Fruit fly (Drosophila melanogaster): ENCODE measurements around the gene CG33322.

CG33322 gene

DNA sequence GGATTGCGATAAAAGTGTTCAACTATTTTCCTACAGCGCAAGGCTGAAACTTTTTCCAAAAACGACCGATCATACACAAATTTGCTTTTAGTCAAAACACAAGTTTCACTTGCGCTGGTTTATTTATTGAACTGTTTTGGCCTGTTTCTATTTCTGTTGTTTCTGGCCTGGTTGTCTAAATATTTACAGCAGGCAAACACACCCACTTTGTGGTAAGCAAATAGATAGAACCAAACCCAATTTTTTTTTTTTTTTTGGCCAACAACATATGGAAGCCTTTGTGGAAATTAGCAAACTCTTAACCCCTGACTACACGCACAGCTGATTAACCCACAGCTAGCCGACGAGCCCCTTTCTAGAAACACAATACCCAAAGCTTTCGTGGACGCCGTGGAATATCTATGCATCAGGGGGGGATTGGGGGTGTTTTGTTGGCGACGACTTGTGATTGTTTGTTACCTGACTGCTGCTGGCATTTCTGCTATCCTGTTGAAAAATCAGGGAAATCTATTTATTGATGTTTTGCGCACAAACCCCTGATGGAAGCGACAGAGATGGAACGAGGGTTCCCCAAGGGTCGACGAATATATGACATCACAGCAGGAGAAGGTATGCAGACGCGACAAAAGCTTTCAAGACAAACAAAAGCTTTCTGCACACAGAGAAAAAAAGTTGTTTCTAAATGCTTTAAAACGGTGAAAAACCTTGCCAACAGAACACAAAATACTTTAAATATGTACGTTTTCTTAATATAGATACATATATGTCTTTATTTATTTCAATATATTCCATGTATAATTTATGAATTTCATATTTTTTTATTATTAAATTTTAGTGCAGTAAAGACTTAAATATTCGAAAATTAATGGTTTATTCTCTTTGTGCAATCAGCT is 8.2 kb downstream of the CG33322 start (continued):
- TF ChIP-seq sd (tag; optimal IDR thresholded peaks at IDR 0.05): peak; percentile 25
- TF ChIP-seq knrl (GFP tag; IDR thresholded peaks at IDR 0.05; ENCODE audit: partially characterized antibody): no peak
- peak; percentile 55 for TF ChIP-seq Asciz (GFP tag; optimal IDR thresholded peaks at IDR 0.05)
- TF ChIP-seq CG11504 (tag; optimal IDR thresholded peaks at IDR 0.05): peak; percentile 70
- TF ChIP-seq bsh (GFP tag; optimal IDR thresholded peaks at IDR 0.05): peak in 1 of 2 experiments; percentile 36
- peak; percentile 50 for TF ChIP-seq Nf-YC (tag; optimal IDR thresholded peaks at IDR 0.05)
- TF ChIP-seq ind (GFP tag; optimal IDR thresholded peaks at IDR 0.05): peak; percentile 34
- peak; percentile 59; the same call in 1 of the 2 replicates for TF ChIP-seq Drgx (GFP tag; IDR thresholded peaks at IDR 0.05)
- no peak for TF ChIP-seq aop (GFP tag; IDR thresholded peaks at IDR 0.05)
- peak; percentile 15 for TF ChIP-seq CG14965 (GFP tag; optimal IDR thresholded peaks at IDR 0.05; ENCODE audit: borderline replicate concordance)
- peak in 1 of 2 experiments; percentile 3 for TF ChIP-seq chif (GFP tag; optimal IDR thresholded peaks at IDR 0.05)
- TF ChIP-seq row (GFP tag; IDR thresholded peaks at IDR 0.05): peak; percentile 85
- no peak for TF ChIP-seq Dll (GFP tag; IDR thresholded peaks at IDR 0.05; ENCODE audit: partially characterized antibody)
- TF ChIP-seq phol (tag; optimal IDR thresholded peaks at IDR 0.05): peak; percentile 44
- TF ChIP-seq tup (GFP tag; optimal IDR thresholded peaks at IDR 0.05): peak; percentile 29
- peak; percentile 66 for TF ChIP-seq CG15011 (GFP tag; optimal IDR thresholded peaks at IDR 0.05)
- TF ChIP-seq dysf (GFP tag; IDR thresholded peaks at IDR 0.05): peak; percentile 74
- peak; percentile 53 for TF ChIP-seq Fer2 (tag; optimal IDR thresholded peaks at IDR 0.05)
- no peak for TF ChIP-seq Max (GFP tag; optimal IDR thresholded peaks at IDR 0.05)
- no peak for TF ChIP-seq CG7357 (GFP tag; IDR thresholded peaks at IDR 0.05)
- TF ChIP-seq Blimp-1 (GFP tag; optimal IDR thresholded peaks at IDR 0.05): peak; percentile 46
- peak in 1 of 2 experiments; percentile 13 for TF ChIP-seq Eip74EF (GFP tag; optimal IDR thresholded peaks at IDR 0.05)
- no peak for TF ChIP-seq Poxn (GFP tag; IDR thresholded peaks at IDR 0.05)
- peak; percentile 35 for TF ChIP-seq az2 (GFP tag; optimal IDR thresholded peaks at IDR 0.05)
- 0 out of 2 replicates have a peak, but pooled peaks have one; percentile 18 for TF ChIP-seq sna (GFP tag; IDR thresholded peaks at IDR 0.05; ENCODE audit: partially characterized antibody)
- peak; percentile 49 for TF ChIP-seq CG13894 (tag; optimal IDR thresholded peaks at IDR 0.05)
- TF ChIP-seq CG9215 (GFP tag; IDR thresholded peaks at IDR 0.05): peak; percentile 36; the same call in 1 of the 2 replicates
- peak; percentile 1 for TF ChIP-seq pfk (GFP tag; optimal IDR thresholded peaks at IDR 0.05)
- no peak for TF ChIP-seq fd64A (GFP tag; optimal IDR thresholded peaks at IDR 0.05)
- no peak for TF ChIP-seq CrebB (tag; optimal IDR thresholded peaks at IDR 0.05)
- TF ChIP-seq ken (GFP tag; IDR thresholded peaks at IDR 0.05): no peak
- no peak for TF ChIP-seq CG8478 (optimal IDR thresholded peaks at IDR 0.05)
- peak; percentile 64 for TF ChIP-seq BtbVII (GFP tag; optimal IDR thresholded peaks at IDR 0.05)
- peak; percentile 76 for TF ChIP-seq gem (tag; optimal IDR thresholded peaks at IDR 0.05)
- TF ChIP-seq CG9817 (tag; optimal IDR thresholded peaks at IDR 0.05): peak; percentile 47
- TF ChIP-seq E2f2 (GFP tag; IDR thresholded peaks at IDR 0.05): peak; percentile 42
- peak; percentile 52 for TF ChIP-seq CG18011 (GFP tag; optimal IDR thresholded peaks at IDR 0.05)
- 0 out of 2 replicates have a peak, but pooled peaks have one; percentile 33 for TF ChIP-seq CG32767 (GFP tag; IDR thresholded peaks at IDR 0.05)
- peak; percentile 31 for TF ChIP-seq CG17385 (GFP tag; optimal IDR thresholded peaks at IDR 0.05)
- no peak for TF ChIP-seq CG1024 (GFP tag; IDR thresholded peaks at IDR 0.05)
- peak; percentile 28 for TF ChIP-seq Bteb2 (GFP tag; optimal IDR thresholded peaks at IDR 0.05)
- no peak for TF ChIP-seq Dp (GFP tag; optimal IDR thresholded peaks at IDR 0.05)
- TF ChIP-seq Lhr (GFP tag; optimal IDR thresholded peaks at IDR 0.05): no peak
- peak; percentile 31; the same call in 1 of the 2 replicates for TF ChIP-seq CG10366 (GFP tag; IDR thresholded peaks at IDR 0.05)
- peak; percentile 17 for TF ChIP-seq CG2875 (GFP tag; optimal IDR thresholded peaks at IDR 0.05)
- peak; percentile 32 for TF ChIP-seq CG12659 (GFP tag; optimal IDR thresholded peaks at IDR 0.05)
- TF ChIP-seq unpg (GFP tag; optimal IDR thresholded peaks at IDR 0.05): peak; percentile 53

All from whole organism, embryonic.